Worm (Caenorhabditis elegans) whole organism, L4 larva: ENCODE measurements around the gene snf-10.

Experiments used
- D1046.2 ChIP-seq: fragments of 200-800 bp; sonication (Bioruptor generic); IDR thresholded peaks from 2 replicates; pipeline ENCODE4 v1.3.6; 2022; ENCODE audit warnings: missing genetic modification characterization, missing compliant biosample characterization
- F10B5.3 ChIP-seq: sonication (generic microtip); optimal IDR thresholded peaks from 2 replicates; lab custom pipeline; 2016; ENCODE audit warnings: mild to moderate bottlenecking, missing genetic modification characterization, missing compliant biosample characterization
- F26F4.8 ChIP-seq: fragments of 200-800 bp; sonication (Bioruptor generic); conservative IDR thresholded peaks from 2 replicates; pipeline ENCODE4 v1.3.6; 2022; ENCODE audit warnings: missing genetic modification characterization, missing compliant biosample characterization
- F37D6.2 ChIP-seq: sonication (generic microtip); optimal IDR thresholded peaks from 2 replicates; lab custom pipeline; 2016; ENCODE audit warnings: mild to moderate bottlenecking, missing genetic modification characterization, missing compliant biosample characterization
- F49E8.2 ChIP-seq: sonication (generic microtip); optimal IDR thresholded peaks from 2 replicates; lab custom pipeline; 2016; ENCODE audit warnings: missing compliant biosample characterization, mild to moderate bottlenecking, missing genetic modification characterization, borderline replicate concordance
- T20F7.1 ChIP-seq: fragments of 200-800 bp; sonication (Bioruptor generic); optimal IDR thresholded peaks from 2 replicates; lab custom pipeline; 2018; ENCODE audit warnings: mild to moderate bottlenecking, missing genetic modification characterization, missing compliant biosample characterization
- Y5F2A.4 ChIP-seq: fragments of 200-800 bp; sonication (Bioruptor generic); optimal IDR thresholded peaks from 2 replicates; lab custom pipeline; 2018; ENCODE audit warnings: mild to moderate bottlenecking, missing genetic modification characterization, missing compliant biosample characterization
- ZK546.5 ChIP-seq, 2 experiments: sonication (generic microtip); optimal IDR thresholded peaks; 2 replicates each; lab custom pipeline; 2017; ENCODE audit warnings: missing biosample characterization in 2 of 2, missing genetic modification characterization in 2 of 2
- aly-2 ChIP-seq: sonication (generic microtip); optimal IDR thresholded peaks from 2 replicates; lab custom pipeline; 2018; ENCODE audit warnings: missing biosample characterization, missing genetic modification characterization
- ama-1 ChIP-seq: fragments of 150-350 bp; optimal IDR thresholded peaks from 2 replicates; lab custom pipeline; 2014; ENCODE audit warnings: inconsistent platforms, mixed read lengths
- arid-1 ChIP-seq: fragments of 200-800 bp; sonication (Bioruptor generic); conservative IDR thresholded peaks from 2 replicates; pipeline ENCODE4 v1.3.6; 2022; ENCODE audit warnings: missing genetic modification reagents, missing genetic modification characterization, missing compliant biosample characterization
- ceh-20 ChIP-seq: fragments of 200-800 bp; sonication (Bioruptor generic); IDR thresholded peaks from 2 replicates; pipeline ENCODE4 v1.3.6; 2022; ENCODE audit warnings: missing genetic modification reagents, missing genetic modification characterization, missing compliant biosample characterization
- cey-2 ChIP-seq: sonication (generic microtip); optimal IDR thresholded peaks from 3 replicates; lab custom pipeline; 2017; ENCODE audit warnings: missing genetic modification characterization, mild to moderate bottlenecking, missing compliant biosample characterization, antibody characterized with exemption, borderline replicate concordance; ENCODE audit not compliant: insufficient read depth
- ctbp-1 ChIP-seq: fragments of 200-800 bp; sonication (Bioruptor generic); IDR thresholded peaks from 2 replicates; pipeline ENCODE4 v1.3.6; 2022; ENCODE audit warnings: missing genetic modification reagents, missing genetic modification characterization, missing compliant biosample characterization
- daf-16 ChIP-seq, 3 experiments: sonication (generic microtip); optimal IDR thresholded peaks; 2 replicates each; lab custom pipeline; 2016 to 2017; ENCODE audit warnings: missing genetic modification characterization in 3 of 3, missing genetic modification reagents in 3 of 3, mild to moderate bottlenecking in 2 of 3, missing compliant biosample characterization in 2 of 3, missing biosample characterization in 1 of 3, moderate library complexity in 1 of 3
- daf-8 ChIP-seq: fragments of 200-800 bp; sonication (Bioruptor generic); IDR thresholded peaks from 2 replicates; pipeline ENCODE4 v1.3.6; 2022; ENCODE audit warnings: missing genetic modification characterization, missing compliant biosample characterization
- dmd-6 ChIP-seq: fragments of 200-800 bp; sonication (Bioruptor generic); IDR thresholded peaks from 2 replicates; pipeline ENCODE4 v1.3.6; 2022; ENCODE audit warnings: missing genetic modification reagents, missing genetic modification characterization, missing compliant biosample characterization
- dmd-9 ChIP-seq: fragments of 200-800 bp; sonication (Bioruptor generic); IDR thresholded peaks from 2 replicates; pipeline ENCODE4 v1.3.6; 2022; ENCODE audit warnings: missing genetic modification reagents, missing genetic modification characterization, missing compliant biosample characterization
- duxl-1 ChIP-seq: sonication (generic microtip); optimal IDR thresholded peaks from 2 replicates; lab custom pipeline; 2016; ENCODE audit warnings: mild to moderate bottlenecking, missing genetic modification characterization, moderate library complexity, missing compliant biosample characterization; ENCODE audit not compliant: poor library complexity
- dve-1 ChIP-seq: sonication (generic microtip); optimal IDR thresholded peaks from 2 replicates; lab custom pipeline; 2017; ENCODE audit warnings: antibody characterized with exemption, mild to moderate bottlenecking, missing genetic modification characterization, missing compliant biosample characterization; ENCODE audit not compliant: insufficient read depth
- fkh-10 ChIP-seq: fragments of 150-350 bp; optimal IDR thresholded peaks from 2 replicates; lab custom pipeline; 2014; ENCODE audit warnings: missing biosample characterization, missing genetic modification reagents, missing genetic modification characterization
- fos-1 ChIP-seq: fragments of 150-350 bp; optimal IDR thresholded peaks from 2 replicates; lab custom pipeline; 2014; ENCODE audit warnings: missing biosample characterization, missing genetic modification characterization
- hlh-11 ChIP-seq: fragments of 200-800 bp; sonication (Bioruptor generic); optimal IDR thresholded peaks from 2 replicates; lab custom pipeline; 2018; ENCODE audit warnings: mild to moderate bottlenecking, missing genetic modification characterization, missing compliant biosample characterization
- hlh-30 ChIP-seq: sonication (generic microtip); optimal IDR thresholded peaks from 2 replicates; lab custom pipeline; 2017; ENCODE audit warnings: antibody characterized with exemption, mild to moderate bottlenecking, missing genetic modification characterization, missing compliant biosample characterization; ENCODE audit not compliant: insufficient read depth
- jun-1 ChIP-seq: fragments of 150-350 bp; optimal IDR thresholded peaks from 2 replicates; lab custom pipeline; 2014; ENCODE audit warnings: missing biosample characterization, missing genetic modification reagents, missing genetic modification characterization
- lin-15B ChIP-seq: fragments of 150-350 bp; sonication (generic microtip); optimal IDR thresholded peaks from 3 replicates; lab custom pipeline; 2014; ENCODE audit warnings: missing biosample characterization, missing genetic modification characterization
- lin-39 ChIP-seq: fragments of 150-350 bp; optimal IDR thresholded peaks from 2 replicates; lab custom pipeline; 2014; ENCODE audit warnings: missing biosample characterization, missing genetic modification reagents, missing genetic modification characterization
- lsy-2 ChIP-seq, 2 experiments: fragments of 150-350 bp in 1 of 2; sonication (generic microtip) in 1 of 2; optimal IDR thresholded peaks; 2 replicates each; lab custom pipeline; 2014 to 2017; ENCODE audit warnings: missing biosample characterization in 2 of 2, missing genetic modification characterization in 2 of 2
- mdl-1 ChIP-seq, 2 experiments: fragments of 150-350 bp in 1 of 2; sonication (generic microtip) in 1 of 2; optimal IDR thresholded peaks; 2 replicates each; lab custom pipeline; 2014 to 2017; ENCODE audit warnings: missing biosample characterization in 2 of 2, missing genetic modification characterization in 2 of 2
- mep-1 ChIP-seq: fragments of 150-350 bp; sonication (generic microtip); optimal IDR thresholded peaks from 3 replicates; lab custom pipeline; 2014; ENCODE audit warnings: missing biosample characterization, missing genetic modification characterization
- mxl-2 ChIP-seq: fragments of 200-800 bp; sonication (Bioruptor generic); conservative IDR thresholded peaks from 2 replicates; pipeline ENCODE4 v1.3.6; 2022; ENCODE audit warnings: missing genetic modification reagents, missing genetic modification characterization, missing compliant biosample characterization
- nhr-11 ChIP-seq: fragments of 150-350 bp; optimal IDR thresholded peaks from 2 replicates; lab custom pipeline; 2014; ENCODE audit warnings: missing biosample characterization, missing genetic modification characterization
- nhr-28 ChIP-seq: fragments of 150-350 bp; optimal IDR thresholded peaks from 2 replicates; lab custom pipeline; 2014; ENCODE audit warnings: missing biosample characterization, missing genetic modification characterization
- pha-4 ChIP-seq, 2 experiments: fragments of 150-350 bp in 1 of 2; fragments of 200-800 bp in 1 of 2; sonication (Bioruptor generic) in 1 of 2; IDR thresholded peaks in 1 of 2; optimal IDR thresholded peaks in 1 of 2; 2 replicates each; pipeline versions ENCODE4 v1.3.6 to Lab custom; 2014 to 2022; ENCODE audit warnings: missing genetic modification characterization in 2 of 2, missing genetic modification reagents in 2 of 2, missing biosample characterization in 1 of 2, missing compliant biosample characterization in 1 of 2
- php-3 ChIP-seq: fragments of 200-800 bp; sonication (Bioruptor generic); IDR thresholded peaks from 2 replicates; pipeline ENCODE4 v1.3.6; 2022; ENCODE audit warnings: missing genetic modification reagents, missing genetic modification characterization, missing compliant biosample characterization
- pqm-1 ChIP-seq: sonication (generic microtip); optimal IDR thresholded peaks from 2 replicates; lab custom pipeline; 2017; ENCODE audit warnings: missing biosample characterization, missing genetic modification characterization
- rbr-2 ChIP-seq: sonication (generic microtip); optimal IDR thresholded peaks from 2 replicates; lab custom pipeline; 2016; ENCODE audit warnings: missing genotype, missing genetic modification characterization, missing compliant biosample characterization
- skn-1 ChIP-seq: fragments of 150-350 bp; optimal IDR thresholded peaks from 2 replicates; lab custom pipeline; 2014; ENCODE audit warnings: missing biosample characterization, missing genetic modification characterization
- spr-1 ChIP-seq: sonication (generic microtip); optimal IDR thresholded peaks from 2 replicates; lab custom pipeline; 2016; ENCODE audit warnings: mild to moderate bottlenecking, missing genetic modification characterization, missing compliant biosample characterization
- spr-3 ChIP-seq: fragments of 200-800 bp; sonication (Bioruptor generic); optimal IDR thresholded peaks from 2 replicates; lab custom pipeline; 2018; ENCODE audit warnings: mild to moderate bottlenecking, missing genetic modification characterization, missing compliant biosample characterization
- unc-39 ChIP-seq: sonication (generic microtip); optimal IDR thresholded peaks from 2 replicates; lab custom pipeline; 2017; ENCODE audit warnings: missing biosample characterization, missing genetic modification characterization
- unc-62 ChIP-seq, 3 experiments: fragments of 150-350 bp in 1 of 3; sonication (generic microtip); optimal IDR thresholded peaks in 2 of 3; peaks in 1 of 3; 1 replicate in 1 of 3; 2 replicates in 2 of 3; lab custom pipeline; 2014 to 2017; ENCODE audit warnings: missing biosample characterization in 3 of 3, missing genetic modification characterization in 3 of 3, missing genetic modification reagents in 3 of 3, missing genotype in 1 of 3
- vab-7 ChIP-seq: fragments of 200-800 bp; sonication (Bioruptor generic); IDR thresholded peaks from 2 replicates; pipeline ENCODE4 v1.3.6; 2022; ENCODE audit warnings: missing genetic modification reagents, missing genetic modification characterization, missing compliant biosample characterization
- zag-1 ChIP-seq: fragments of 150-350 bp; optimal IDR thresholded peaks from 2 replicates; lab custom pipeline; 2014; ENCODE audit warnings: missing biosample characterization, missing genetic modification characterization
- ztf-11 ChIP-seq: fragments of 150-350 bp; optimal IDR thresholded peaks from 2 replicates; lab custom pipeline; 2014; ENCODE audit warnings: missing biosample characterization, missing genetic modification characterization
- ztf-7 ChIP-seq: fragments of 150-350 bp; optimal IDR thresholded peaks from 2 replicates; lab custom pipeline; 2014; ENCODE audit warnings: missing biosample characterization, missing genetic modification characterization

The snf-10 gene

ce11 chrV:10404701-10405100 lies 35.9 kb downstream of the snf-10 start (continued):
- TF ChIP-seq hlh-30 (tag; lab: Kevin White, UChicago) (no peak), unc-39 (no peak), cey-2 (no peak), F37D6.2 (tag; lab: Kevin White, UChicago) (no peak), hlh-11 (no peak), lin-39 (no peak), mep-1 (tag; lab: Kevin White, UChicago) (no peak), nhr-11 (no peak), jun-1 (tag; lab: Kevin White, UChicago) (no peak)

- TF ChIP-seq lsy-2 (tag; optimal IDR thresholded peaks at IDR 0.05; lab: Kevin White, UChicago), result no peak
- no peak for TF ChIP-seq F49E8.2
- no peak for TF ChIP-seq aly-2 (tag; lab: Kevin White, UChicago)
- TF ChIP-seq dve-1 (tag; lab: Kevin White, UChicago), result no peak
- peak in 1 of 2 experiments; percentile 31 for TF ChIP-seq unc-62 (GFP tag; optimal IDR thresholded peaks at IDR 0.05 in 1 of 2; lab: Kevin White, UChicago)
- no peak for TF ChIP-seq unc-62 (tag; optimal IDR thresholded peaks at IDR 0.05; lab: Kevin White, UChicago)
- no peak for TF ChIP-seq rbr-2 (tag; lab: Kevin White, UChicago)
Observed at ce11 chrV:10402804-10403203, 37.8 kb downstream of the snf-10 start, which contains the start of gene F15H10.8. F15H10.8 (minus strand) TSS chrV:10402904.

- TF ChIP-seq F26F4.8 (GFP tag; lab: Robert Waterston, UW) (no peak), D1046.2 (GFP tag; lab: Robert Waterston, UW) (no peak), arid-1 (GFP tag; lab: Robert Waterston, UW) (no peak), fos-1 (tag; lab: Kevin White, UChicago) (no peak), ZK546.5 (tag; optimal IDR thresholded peaks at IDR 0.05; lab: Kevin White, UChicago) (no peak), T20F7.1 (GFP tag; lab: Kevin White, UChicago) (no peak), php-3 (GFP tag; lab: Robert Waterston, UW) (0 out of 2 replicates have a peak, but pooled peaks have one; percentile 32), mxl-2 (GFP tag; lab: Robert Waterston, UW) (no peak), pha-4 (GFP tag; IDR thresholded peaks at IDR 0.05; lab: Robert Waterston, UW) (0 out of 2 replicates have a peak, but pooled peaks have one; percentile 24), pha-4 (tag; optimal IDR thresholded peaks at IDR 0.05; lab: Kevin White, UChicago) (no peak), nhr-28 (tag; lab: Kevin White, UChicago) (peak; percentile 90), lin-15B (no peak), ztf-11 (tag; lab: Kevin White, UChicago) (no peak), duxl-1 (tag; lab: Kevin White, UChicago) (no peak), ctbp-1 (GFP tag; lab: Robert Waterston, UW) (no peak), Y5F2A.4 (GFP tag; lab: Kevin White, UChicago) (no peak), daf-16 (GFP tag; optimal IDR thresholded peaks at IDR 0.05; lab: Kevin White, UChicago) (no peak), daf-16 (tag; optimal IDR thresholded peaks at IDR 0.05; lab: Kevin White, UChicago) (peak; percentile 84), unc-39 (no peak), hlh-11 (peak; percentile 76), dmd-9 (GFP tag; lab: Robert Waterston, UW) (no peak), ceh-20 (GFP tag; lab: Robert Waterston, UW) (no peak), zag-1 (no peak), pqm-1 (tag; lab: Kevin White, UChicago) (peak; percentile 90), ama-1 (lab: Kevin White, UChicago) (no peak), mdl-1 (tag; optimal IDR thresholded peaks at IDR 0.05; lab: Kevin White, UChicago) (peak in 1 of 2 experiments; percentile 19), dmd-6 (GFP tag; lab: Robert Waterston, UW) (peak; percentile 93), cey-2 (no peak), hlh-30 (tag; lab: Kevin White, UChicago) (peak; percentile 69), spr-1 (tag; lab: Kevin White, UChicago) (no peak), ztf-7 (peak; percentile 51), fkh-10 (GFP tag; lab: Kevin White, UChicago) (no peak), F10B5.3 (no peak), daf-8 (GFP tag; lab: Robert Waterston, UW) (no peak), spr-3 (GFP tag; lab: Kevin White, UChicago) (no peak), vab-7 (GFP tag; lab: Robert Waterston, UW) (no peak), skn-1 (no peak)
Observed at ce11 chrV:10399290-10399689, 41.3 kb downstream of the snf-10 start.
